Fruit fly (Drosophila melanogaster) whole organism, embryonic: ENCODE results near the gene CG14805.
A peak's percentile ranks its signal among the peaks of the same experiment; 100 is the strongest.

Experiments used
- Adf1 ChIP-seq: fragments of 200-800 bp; sonication (Bioruptor generic); IDR thresholded peaks from 2 replicates; pipeline ENCODE4 v1.3.6; 2022; ENCODE audit warnings: missing biosample characterization, missing genetic modification characterization
- Asciz ChIP-seq: fragments of 200-800 bp; sonication (Bioruptor generic); optimal IDR thresholded peaks from 2 replicates; lab custom pipeline; 2017; ENCODE audit warnings: missing biosample characterization, mild to moderate bottlenecking, missing genetic modification characterization, missing genetic modification reagents
- Awh ChIP-seq: fragments of 200-800 bp; sonication (Bioruptor generic); IDR thresholded peaks from 2 replicates; pipeline ENCODE4, ENCODE4 v1.3.6; 2022; ENCODE audit warnings: missing biosample characterization, missing genetic modification characterization
- Bgb ChIP-seq: fragments of 200-800 bp; sonication (Bioruptor generic); IDR thresholded peaks from 2 replicates; pipeline ENCODE4 v1.3.6; 2022; ENCODE audit warnings: missing biosample characterization, missing genetic modification characterization; ENCODE audit not compliant: partially characterized antibody
- Blimp-1 ChIP-seq: fragments of 200-800 bp; sonication (Bioruptor generic); optimal IDR thresholded peaks from 3 replicates; lab custom pipeline; 2018; ENCODE audit warnings: missing biosample characterization, missing genetic modification characterization, mild to moderate bottlenecking, moderate library complexity, missing genetic modification reagents
- CG12219 ChIP-seq: fragments of 200-800 bp; sonication (Bioruptor generic); optimal IDR thresholded peaks from 3 replicates; lab custom pipeline; 2018; ENCODE audit warnings: missing biosample characterization, mild to moderate bottlenecking, missing genetic modification characterization
- CG12769 ChIP-seq: fragments of 200-800 bp; sonication (Bioruptor generic); optimal IDR thresholded peaks from 2 replicates; lab custom pipeline; 2019; ENCODE audit warnings: missing biosample characterization, mild to moderate bottlenecking, missing genetic modification characterization, moderate library complexity
- CG13287 ChIP-seq: fragments of 200-800 bp; sonication (Bioruptor generic); IDR thresholded peaks from 2 replicates; pipeline ENCODE4 v1.3.6; 2022; ENCODE audit warnings: missing biosample characterization, missing genetic modification characterization; ENCODE audit not compliant: partially characterized antibody
- CG1792 ChIP-seq: fragments of 200-800 bp; sonication (Bioruptor generic); optimal IDR thresholded peaks from 2 replicates; lab custom pipeline; 2016; ENCODE audit warnings: missing biosample characterization, missing genetic modification characterization
- CG2889 ChIP-seq: fragments of 200-800 bp; sonication (Bioruptor generic); IDR thresholded peaks from 3 replicates; pipeline ENCODE4 v1.3.6; 2022; ENCODE audit warnings: missing biosample characterization, missing genetic modification characterization
- CG3281 ChIP-seq: fragments of 200-800 bp; sonication (Bioruptor generic); optimal IDR thresholded peaks from 3 replicates; lab custom pipeline; 2017; ENCODE audit warnings: missing biosample characterization, mild to moderate bottlenecking, missing genetic modification characterization
- CG33557 ChIP-seq: fragments of 200-800 bp; sonication (Bioruptor generic); optimal IDR thresholded peaks from 2 replicates; lab custom pipeline; 2019; ENCODE audit warnings: missing biosample characterization, mild to moderate bottlenecking, missing genetic modification characterization, moderate library complexity
- CG42726 ChIP-seq: fragments of 200-800 bp; sonication (Bioruptor generic); IDR thresholded peaks from 2 replicates; pipeline ENCODE4 v1.3.6; 2022; ENCODE audit warnings: missing biosample characterization, missing genetic modification characterization; ENCODE audit not compliant: partially characterized antibody
- CG43689 ChIP-seq: fragments of 200-800 bp; sonication (Bioruptor generic); IDR thresholded peaks from 2 replicates; pipeline ENCODE4 v1.3.6; 2022; ENCODE audit warnings: missing biosample characterization, missing genetic modification characterization
- CG4404 ChIP-seq: fragments of 200-800 bp; sonication (Bioruptor generic); IDR thresholded peaks from 2 replicates; pipeline ENCODE4 v1.3.6; 2022; ENCODE audit warnings: missing biosample characterization, missing genetic modification characterization
- CG7556 ChIP-seq: fragments of 200-800 bp; sonication (Bioruptor generic); optimal IDR thresholded peaks from 2 replicates; lab custom pipeline; 2017; ENCODE audit warnings: missing biosample characterization, mild to moderate bottlenecking, missing genetic modification characterization
- CG7786 ChIP-seq: fragments of 200-800 bp; sonication (Bioruptor generic); optimal IDR thresholded peaks from 2 replicates; lab custom pipeline; 2016; ENCODE audit warnings: missing biosample characterization, missing genetic modification characterization
- Chrac-16 ChIP-seq: fragments of 200-800 bp; sonication (Bioruptor generic); optimal IDR thresholded peaks from 3 replicates; lab custom pipeline; 2016; ENCODE audit warnings: missing biosample characterization, missing genetic modification characterization
- Deaf1 ChIP-seq: fragments of 200-800 bp; optimal IDR thresholded peaks from 3 replicates; lab custom pipeline; 2019; ENCODE audit warnings: missing biosample characterization, mild to moderate bottlenecking, missing genetic modification characterization, moderate library complexity
- Dll ChIP-seq: fragments of 200-800 bp; sonication (Bioruptor generic); IDR thresholded peaks from 4 replicates; pipeline ENCODE4 v1.3.6; 2022; ENCODE audit warnings: missing biosample characterization, missing genetic modification characterization; ENCODE audit not compliant: partially characterized antibody
- HLH3B ChIP-seq: fragments of 200-800 bp; sonication (Bioruptor generic); IDR thresholded peaks from 2 replicates; pipeline ENCODE4 v1.3.6; 2022; ENCODE audit warnings: missing biosample characterization, missing genetic modification characterization
- Hand ChIP-seq: fragments of 200-800 bp; sonication (Bioruptor generic); optimal IDR thresholded peaks from 2 replicates; lab custom pipeline; 2017; ENCODE audit warnings: mild to moderate bottlenecking, missing biosample characterization, missing genetic modification reagents, missing genetic modification characterization
- Hr78 ChIP-seq, 2 experiments: fragments of 200-800 bp in 1 of 2; fragments of >200 bp in 1 of 2; sonication (Bioruptor generic) in 1 of 2; optimal IDR thresholded peaks; 2 replicates each; lab custom pipeline; 2017 to 2019; ENCODE audit warnings: missing biosample characterization in 2 of 2, missing genetic modification characterization in 2 of 2, mild to moderate bottlenecking in 1 of 2, moderate library complexity in 1 of 2
- Jarid2 ChIP-seq: fragments of 200-800 bp; sonication (Bioruptor generic); optimal IDR thresholded peaks from 3 replicates; lab custom pipeline; 2017; ENCODE audit warnings: mild to moderate bottlenecking, missing biosample characterization, missing genetic modification reagents, missing genetic modification characterization
- Pdp1 ChIP-seq, 2 experiments: fragments of 200-800 bp; sonication (Bioruptor generic); optimal IDR thresholded peaks; 3 replicates each; lab custom pipeline; 2016; ENCODE audit warnings: missing biosample characterization in 2 of 2, missing genetic modification characterization in 2 of 2, mild to moderate bottlenecking in 1 of 2, moderate library complexity in 1 of 2
- YL-1 ChIP-seq: fragments of 200-800 bp; sonication (Bioruptor generic); optimal IDR thresholded peaks from 3 replicates; lab custom pipeline; 2017; ENCODE audit warnings: missing biosample characterization, mild to moderate bottlenecking, missing genetic modification characterization
- al ChIP-seq: fragments of 200-800 bp; sonication (Bioruptor generic); IDR thresholded peaks from 2 replicates; pipeline ENCODE4 v1.3.6; 2022; ENCODE audit warnings: missing biosample characterization, missing genetic modification characterization
- amos ChIP-seq: fragments of 200-800 bp; sonication (Bioruptor generic); IDR thresholded peaks from 2 replicates; pipeline ENCODE4 v1.3.6; 2022; ENCODE audit warnings: missing biosample characterization, missing genetic modification characterization; ENCODE audit not compliant: partially characterized antibody
- bigmax ChIP-seq: fragments of 200-800 bp; sonication (Bioruptor generic); optimal IDR thresholded peaks from 2 replicates; lab custom pipeline; 2018; ENCODE audit warnings: missing biosample characterization, mild to moderate bottlenecking, missing genetic modification characterization
- cas ChIP-seq: fragments of 200-800 bp; sonication (Bioruptor generic); IDR thresholded peaks from 2 replicates; pipeline ENCODE4 v1.3.6; 2022; ENCODE audit warnings: missing biosample characterization, missing genetic modification characterization
- crp ChIP-seq, 2 experiments: fragments of 200-800 bp; sonication (Bioruptor generic); optimal IDR thresholded peaks; 2 replicates in 1 of 2; 3 replicates in 1 of 2; lab custom pipeline; 2017; ENCODE audit warnings: missing biosample characterization in 2 of 2, missing genetic modification characterization in 2 of 2, mild to moderate bottlenecking in 1 of 2, moderate library complexity in 1 of 2
- cwo ChIP-seq: fragments of 200-800 bp; sonication (Bioruptor generic); optimal IDR thresholded peaks from 3 replicates; lab custom pipeline; 2017; ENCODE audit warnings: missing biosample characterization, missing genetic modification characterization, mild to moderate bottlenecking, moderate library complexity, missing genetic modification reagents
- kni ChIP-seq: fragments of 200-800 bp; sonication (Bioruptor generic); optimal IDR thresholded peaks from 3 replicates; lab custom pipeline; 2017; ENCODE audit warnings: mild to moderate bottlenecking, missing biosample characterization, missing genetic modification reagents, missing genetic modification characterization
- nerfin-2 ChIP-seq: fragments of 200-800 bp; sonication (Bioruptor generic); IDR thresholded peaks from 2 replicates; pipeline ENCODE4 v1.3.6; 2022; ENCODE audit warnings: missing biosample characterization, missing genetic modification characterization; ENCODE audit not compliant: partially characterized antibody
- nom ChIP-seq: fragments of 200-800 bp; sonication (Bioruptor generic); optimal IDR thresholded peaks from 2 replicates; lab custom pipeline; 2017; ENCODE audit warnings: missing biosample characterization, missing genetic modification characterization, mild to moderate bottlenecking, moderate library complexity, missing genetic modification reagents
- pros ChIP-seq: fragments of 200-800 bp; sonication (Bioruptor generic); optimal IDR thresholded peaks from 3 replicates; lab custom pipeline; 2019; ENCODE audit warnings: missing biosample characterization, mild to moderate bottlenecking, missing genetic modification characterization, moderate library complexity
- sd ChIP-seq: fragments of 200-800 bp; sonication (Bioruptor generic); optimal IDR thresholded peaks from 3 replicates; lab custom pipeline; 2018; ENCODE audit warnings: missing biosample characterization, mild to moderate bottlenecking, missing genetic modification characterization, moderate library complexity
- seq ChIP-seq: fragments of 200-800 bp; sonication (Bioruptor generic); IDR thresholded peaks from 2 replicates; pipeline ENCODE4 v1.3.6; 2022; ENCODE audit warnings: missing biosample characterization, missing genetic modification characterization
- sqz ChIP-seq: fragments of 200-800 bp; sonication (Bioruptor generic); optimal IDR thresholded peaks from 3 replicates; lab custom pipeline; 2018; ENCODE audit warnings: missing biosample characterization, mild to moderate bottlenecking, missing genetic modification characterization
- vvl ChIP-seq: fragments of 200-800 bp; sonication (Bioruptor generic); IDR thresholded peaks from 2 replicates; pipeline ENCODE4 v1.3.6; 2022; ENCODE audit warnings: missing biosample characterization, missing genetic modification characterization

CG14805 gene

DNA sequence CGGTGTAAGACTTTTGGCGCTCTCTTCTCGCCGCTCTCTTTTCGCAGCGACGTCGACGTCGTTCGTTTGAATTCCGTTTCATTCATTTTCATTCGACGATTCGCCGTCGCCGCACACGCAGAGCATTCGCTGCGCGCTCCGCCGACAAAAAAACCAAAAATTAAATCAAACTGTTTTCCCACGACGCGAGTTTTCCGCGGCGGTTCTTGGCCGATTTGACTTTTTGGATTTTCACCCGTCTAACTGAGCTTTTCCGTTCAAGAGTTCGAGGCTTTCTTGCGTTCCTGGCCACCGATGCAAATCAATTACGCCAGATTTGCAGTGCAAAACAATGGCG lies 45.9 kb upstream of the CG14805 start:
- TF ChIP-seq HLH3B (GFP tag; lab: Robert Waterston, UW) (no peak), amos (GFP tag; lab: Robert Waterston, UW) (peak; percentile 36; the same call in 1 of the 2 replicates), CG7556 (peak; percentile 78), Hand (GFP tag; lab: Kevin White, UChicago) (peak; percentile 2), bigmax (no peak), Bgb (GFP tag; lab: Robert Waterston, UW) (peak; percentile 53; the same call in 1 of the 2 replicates), CG42726 (GFP tag; lab: Robert Waterston, UW) (peak; percentile 65; the same call in 1 of the 2 replicates), CG43689 (GFP tag; lab: Robert Waterston, UW) (no peak), Dll (GFP tag; lab: Robert Waterston, UW) (0 out of 4 replicates have a peak, but pooled peaks have one; percentile 8), nerfin-2 (GFP tag; lab: Robert Waterston, UW) (0 out of 2 replicates have a peak, but pooled peaks have one; percentile 42), nom (GFP tag; lab: Kevin White, UChicago) (no peak), CG13287 (GFP tag; lab: Robert Waterston, UW) (peak; percentile 7; the same call in 1 of the 2 replicates), Jarid2 (GFP tag; lab: Kevin White, UChicago) (peak; percentile 82), Asciz (GFP tag; lab: Kevin White, UChicago) (no peak), Deaf1 (tag; lab: Kevin White, UChicago) (peak; percentile 12), Adf1 (GFP tag; lab: Robert Waterston, UW) (peak; percentile 15), Awh (GFP tag; lab: Robert Waterston, UW) (no peak)

DNA sequence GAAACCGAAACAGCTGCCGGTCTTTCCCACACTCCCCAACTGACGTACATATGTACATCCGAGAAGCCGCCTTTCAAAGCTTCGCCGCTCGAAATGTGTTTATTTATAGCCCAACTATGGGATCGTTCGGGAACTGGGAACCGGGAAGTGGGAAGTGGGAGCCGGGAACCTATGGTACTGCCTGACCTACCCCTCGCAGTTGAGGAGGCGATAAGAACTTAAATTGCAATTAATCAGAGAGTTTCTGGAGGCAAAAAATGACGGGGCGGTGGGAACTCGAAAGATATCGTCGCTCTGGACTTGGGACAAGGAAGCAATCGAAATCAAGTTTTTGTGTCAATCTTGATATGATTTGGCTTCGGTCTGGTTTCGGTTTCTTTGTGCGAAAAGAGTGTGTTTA lies 44.4 kb upstream of the CG14805 start:
- TF ChIP-seq CG7786 (no peak), CG12769 (tag; lab: Kevin White, UChicago) (peak; percentile 47)

DNA sequence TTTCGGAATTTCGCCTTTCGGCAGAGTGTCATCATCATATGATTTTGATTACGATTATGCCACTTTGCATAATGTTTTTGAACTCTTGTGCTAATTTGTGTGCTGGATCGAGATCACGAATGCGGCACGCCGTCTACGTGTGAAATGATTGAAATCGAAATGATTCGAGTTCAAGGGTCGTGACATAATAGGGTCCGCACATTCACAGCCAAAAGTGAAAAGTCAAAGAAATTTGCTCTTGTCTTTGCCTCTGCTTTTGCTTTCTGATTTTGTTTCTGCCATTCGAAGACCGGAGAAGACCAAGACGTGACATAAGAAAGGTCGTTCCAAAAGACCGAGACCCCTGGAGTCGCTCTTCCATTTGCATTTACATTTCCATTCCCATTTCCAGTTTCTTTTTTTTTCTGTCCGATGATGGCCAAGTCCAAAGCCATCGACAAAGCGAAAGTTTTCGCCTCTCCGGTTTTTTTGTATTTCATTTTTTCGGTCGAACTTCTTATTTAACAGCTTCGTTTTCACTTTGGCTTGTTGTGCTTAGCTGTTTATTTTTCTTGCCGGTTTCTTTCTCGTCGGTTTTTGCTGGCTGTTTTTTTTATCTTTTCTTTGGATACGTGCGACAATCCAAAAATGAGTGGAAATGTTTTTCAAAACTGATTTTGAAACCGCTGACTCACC lies 42.3 kb upstream of the CG14805 start:
- TF ChIP-seq YL-1 (GFP tag; lab: Kevin White, UChicago) (no peak), sd (tag; lab: Kevin White, UChicago) (no peak), nom (GFP tag; lab: Kevin White, UChicago) (no peak), crp (GFP tag; optimal IDR thresholded peaks at IDR 0.05; lab: Kevin White, UChicago) (no peak), Chrac-16 (no peak), CG4404 (GFP tag; lab: Robert Waterston, UW) (no peak), Hr78 (GFP tag; optimal IDR thresholded peaks at IDR 0.05; lab: Kevin White, UChicago) (peak in 1 of 2 experiments; percentile 94), cwo (GFP tag; lab: Kevin White, UChicago) (no peak), Blimp-1 (GFP tag; lab: Kevin White, UChicago) (peak; percentile 96), seq (GFP tag; lab: Robert Waterston, UW) (no peak), pros (GFP tag; lab: Kevin White, UChicago) (peak; percentile 65), CG3281 (GFP tag; lab: Kevin White, UChicago) (no peak), CG2889 (GFP tag; lab: Robert Waterston, UW) (no peak), sqz (GFP tag; lab: Kevin White, UChicago) (peak; percentile 34), al (GFP tag; lab: Robert Waterston, UW) (no peak), CG1792 (GFP tag; lab: Kevin White, UChicago) (no peak), CG12219 (no peak), CG33557 (GFP tag; lab: Kevin White, UChicago) (no peak), kni (GFP tag; lab: Kevin White, UChicago) (peak; percentile 0), cas (GFP tag; lab: Robert Waterston, UW) (no peak), Pdp1 (GFP tag; optimal IDR thresholded peaks at IDR 0.05; lab: Kevin White, UChicago) (peak in 1 of 2 experiments; percentile 62), vvl (GFP tag; lab: Robert Waterston, UW) (peak; percentile 33; the same call in 1 of the 2 replicates), Deaf1 (tag; lab: Kevin White, UChicago) (no peak)
